Worm (Caenorhabditis elegans): Measurements from ENCODE around the gene T26C11.8.

Gene T26C11.8

ce11 chrX:1853596-1853995 lies 6.9 kb upstream of the T26C11.8 start, which contains the start of gene T26C11.9 (continued):
- TF ChIP-seq fkh-4 (tag; optimal IDR thresholded peaks at IDR 0.05; ENCODE audit: borderline replicate concordance) (no peak), isw-1 (GFP tag; IDR thresholded peaks at IDR 0.05) (no peak), sox-4 (tag; optimal IDR thresholded peaks at IDR 0.05) (no peak), efl-1 (optimal IDR thresholded peaks at IDR 0.05) (peak; percentile 27 to 34), efl-1 (GFP tag; optimal IDR thresholded peaks at IDR 0.05 in 1 of 2) (peak; percentile 36 to 85), rnt-1 (tag; optimal IDR thresholded peaks at IDR 0.05) (peak; percentile 89), mep-1 (tag; optimal IDR thresholded peaks at IDR 0.05) (peak; percentile 41), grh-1 (GFP tag; IDR thresholded peaks at IDR 0.05) (peak; percentile 25; the same call in 1 of the 2 replicates), nhr-237 (tag; optimal IDR thresholded peaks at IDR 0.05) (no peak), lir-3 (tag; optimal IDR thresholded peaks at IDR 0.05; ENCODE audit: poor library complexity) (peak; percentile 65), unc-62 (GFP tag; optimal IDR thresholded peaks at IDR 0.05) (no peak), unc-98 (GFP tag; IDR thresholded peaks at IDR 0.05) (no peak), nhr-19 (GFP tag; conservative IDR thresholded peaks at IDR 0.05) (no peak), nhr-11 (tag; optimal IDR thresholded peaks at IDR 0.05) (no peak), F16B12.6 (tag; optimal IDR thresholded peaks at IDR 0.05) (no peak), swsn-7 (tag; optimal IDR thresholded peaks at IDR 0.05) (peak; percentile 11), dpl-1 (GFP tag; optimal IDR thresholded peaks at IDR 0.05) (peak; percentile 17 to 25 (median 22)), zip-4 (GFP tag; optimal IDR thresholded peaks at IDR 0.05) (no peak), tbx-2 (tag; optimal IDR thresholded peaks at IDR 0.05) (peak; percentile 43), snu-23 (GFP tag; optimal IDR thresholded peaks at IDR 0.05) (peak; percentile 23), irx-1 (tag; optimal IDR thresholded peaks at IDR 0.05) (peak; percentile 17), nhr-90 (tag; optimal IDR thresholded peaks at IDR 0.05; ENCODE audit: poor library complexity) (peak; percentile 31), C34B4.2 (tag; optimal IDR thresholded peaks at IDR 0.05) (no peak), dsc-1 (tag; optimal IDR thresholded peaks at IDR 0.05) (peak; percentile 15), ceh-90 (tag; optimal IDR thresholded peaks at IDR 0.05) (peak; percentile 67), nhr-20 (tag; optimal IDR thresholded peaks at IDR 0.05) (no peak), ztf-11 (tag; optimal IDR thresholded peaks at IDR 0.05) (peak in 1 of 2 experiments; percentile 20), unc-30 (tag; optimal IDR thresholded peaks at IDR 0.05) (no peak), fkh-10 (GFP tag; optimal IDR thresholded peaks at IDR 0.05) (no peak), elt-3 (tag; optimal IDR thresholded peaks at IDR 0.05) (no peak), unc-86 (tag; optimal IDR thresholded peaks at IDR 0.05) (no peak), nhr-47 (tag; optimal IDR thresholded peaks at IDR 0.05) (peak; percentile 56), xbp-1 (tag; optimal IDR thresholded peaks at IDR 0.05) (peak; percentile 16), hlh-17 (GFP tag; optimal IDR thresholded peaks at IDR 0.05; ENCODE audit: borderline replicate concordance) (no peak), elt-2 (tag; optimal IDR thresholded peaks at IDR 0.05) (no peak), mab-9 (GFP tag; IDR thresholded peaks at IDR 0.05) (no peak), lin-35 (GFP tag; optimal IDR thresholded peaks at IDR 0.05) (peak; percentile 35 to 40), lin-15B (tag; optimal IDR thresholded peaks at IDR 0.05) (peak; percentile 59)

ce11 chrX:1856160-1856559 lies 4.4 kb upstream of the T26C11.8 start, which contains the start of gene ceh-39:
ceh-39 (minus strand) TSS chrX:1856172.
- TF ChIP-seq hpl-2 (GFP tag; optimal IDR thresholded peaks at IDR 0.05) (no peak), nhr-237 (tag; optimal IDR thresholded peaks at IDR 0.05) (no peak), ceh-63 (GFP tag; optimal IDR thresholded peaks at IDR 0.05) (no peak), nhr-71 (tag; optimal IDR thresholded peaks at IDR 0.05) (peak; percentile 67), aha-1 (tag; optimal IDR thresholded peaks at IDR 0.05) (no peak), dsc-1 (tag; optimal IDR thresholded peaks at IDR 0.05) (peak; percentile 12), grh-1 (GFP tag; IDR thresholded peaks at IDR 0.05) (no peak), fkh-4 (tag; optimal IDR thresholded peaks at IDR 0.05; ENCODE audit: borderline replicate concordance) (no peak), fkh-8 (tag; optimal IDR thresholded peaks at IDR 0.05) (peak; percentile 80), nhr-19 (GFP tag; conservative IDR thresholded peaks at IDR 0.05) (peak; percentile 78), lin-13 (GFP tag; optimal IDR thresholded peaks at IDR 0.05) (peak; percentile 20), dpl-1 (GFP tag; optimal IDR thresholded peaks at IDR 0.05) (peak; percentile 63 to 85 (median 63)), ceh-90 (tag; optimal IDR thresholded peaks at IDR 0.05) (no peak), C16A3.4 (tag; optimal IDR thresholded peaks at IDR 0.05) (peak; percentile 36), tlp-1 (tag; optimal IDR thresholded peaks at IDR 0.05) (no peak), sptf-1 (tag; optimal IDR thresholded peaks at IDR 0.05) (no peak), nhr-20 (tag; optimal IDR thresholded peaks at IDR 0.05) (peak; percentile 47), mdl-1 (tag; optimal IDR thresholded peaks at IDR 0.05) (peak in 1 of 2 experiments; percentile 67), hlh-17 (GFP tag; optimal IDR thresholded peaks at IDR 0.05; ENCODE audit: borderline replicate concordance) (no peak), lin-15B (tag; optimal IDR thresholded peaks at IDR 0.05) (peak; percentile 74), ztf-4 (tag; optimal IDR thresholded peaks at IDR 0.05) (no peak), zip-4 (GFP tag; optimal IDR thresholded peaks at IDR 0.05) (no peak), unc-62 (GFP tag; optimal IDR thresholded peaks at IDR 0.05) (no peak), nhr-90 (tag; optimal IDR thresholded peaks at IDR 0.05; ENCODE audit: poor library complexity) (peak; percentile 25), fos-1 (tag; optimal IDR thresholded peaks at IDR 0.05) (no peak), swsn-7 (tag; optimal IDR thresholded peaks at IDR 0.05) (peak; percentile 62)
